Worm (Caenorhabditis elegans) whole organism, L3 larva: ENCODE measurements around the gene frpr-4.

Experiments used
- elt-3 ChIP-seq, 3 experiments: fragments of 150-350 bp in 1 of 3; sonication (generic microtip) in 2 of 3; optimal IDR thresholded peaks; 2 replicates in 2 of 3; 4 replicates in 1 of 3; lab custom pipeline; 2014 to 2017; ENCODE audit warnings: missing biosample characterization in 3 of 3, missing genetic modification characterization in 3 of 3

frpr-4 gene

DNA sequence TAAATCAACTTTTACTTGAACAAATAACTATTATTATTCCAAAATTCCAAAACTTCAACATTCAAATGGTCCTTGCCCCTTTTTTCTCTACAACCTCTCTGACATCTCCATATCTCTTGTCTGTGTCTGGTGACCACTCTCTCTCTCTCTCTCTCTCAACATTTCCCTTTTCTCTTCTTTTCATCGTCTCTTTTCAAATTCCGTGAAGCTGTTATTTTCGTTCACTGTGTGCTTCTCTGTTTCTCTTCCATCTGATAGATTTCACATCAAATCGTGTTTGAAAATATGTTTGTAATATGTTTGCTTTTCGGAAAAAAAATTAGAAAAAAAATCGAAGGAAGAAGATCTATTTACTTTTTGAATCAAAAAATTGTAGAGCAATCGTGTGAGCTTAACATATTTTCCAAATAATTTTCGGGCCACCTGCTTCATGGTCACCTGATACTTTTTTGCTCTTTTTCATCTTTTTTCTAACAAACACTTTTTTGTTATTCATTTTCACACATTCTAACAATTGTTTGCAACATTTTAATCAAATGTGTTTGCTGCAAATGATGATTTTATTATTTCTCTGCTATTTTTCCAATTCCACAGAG lies 54.2 kb downstream of the frpr-4 start (continued):
- no peak for TF ChIP-seq elt-3 (tag; optimal IDR thresholded peaks at IDR 0.05; lab: Kevin White, UChicago)
